Fruit fly (Drosophila melanogaster): Measurements from ENCODE around the gene Ccp84Af.

dm6 chr3R:6644334-6644733, 45.7 kb downstream of the Ccp84Af start, which contains the start of gene Ass:
- no peak for TF ChIP-seq psq (optimal IDR thresholded peaks at IDR 0.05)
- no peak for TF ChIP-seq insv (optimal IDR thresholded peaks at IDR 0.05)
- TF ChIP-seq h (optimal IDR thresholded peaks at IDR 0.05), result no peak
- TF ChIP-seq ttk (optimal IDR thresholded peaks at IDR 0.05), result no peak
- TF ChIP-seq Sin3A (optimal IDR thresholded peaks at IDR 0.05), result no peak
- TF ChIP-seq Myc (optimal IDR thresholded peaks at IDR 0.05), result no peak
